Fruit fly (Drosophila melanogaster) whole organism, larva: Measurements from ENCODE around the gene CG45081.

ENCODE experiments used
- noc ChIP-seq: fragments of 200-800 bp; sonication (Bioruptor generic); optimal IDR thresholded peaks from 3 replicates; lab custom pipeline; 2019; ENCODE audit warnings: missing biosample characterization, mild to moderate bottlenecking, missing genetic modification characterization, moderate library complexity

Gene CG45081

DNA sequence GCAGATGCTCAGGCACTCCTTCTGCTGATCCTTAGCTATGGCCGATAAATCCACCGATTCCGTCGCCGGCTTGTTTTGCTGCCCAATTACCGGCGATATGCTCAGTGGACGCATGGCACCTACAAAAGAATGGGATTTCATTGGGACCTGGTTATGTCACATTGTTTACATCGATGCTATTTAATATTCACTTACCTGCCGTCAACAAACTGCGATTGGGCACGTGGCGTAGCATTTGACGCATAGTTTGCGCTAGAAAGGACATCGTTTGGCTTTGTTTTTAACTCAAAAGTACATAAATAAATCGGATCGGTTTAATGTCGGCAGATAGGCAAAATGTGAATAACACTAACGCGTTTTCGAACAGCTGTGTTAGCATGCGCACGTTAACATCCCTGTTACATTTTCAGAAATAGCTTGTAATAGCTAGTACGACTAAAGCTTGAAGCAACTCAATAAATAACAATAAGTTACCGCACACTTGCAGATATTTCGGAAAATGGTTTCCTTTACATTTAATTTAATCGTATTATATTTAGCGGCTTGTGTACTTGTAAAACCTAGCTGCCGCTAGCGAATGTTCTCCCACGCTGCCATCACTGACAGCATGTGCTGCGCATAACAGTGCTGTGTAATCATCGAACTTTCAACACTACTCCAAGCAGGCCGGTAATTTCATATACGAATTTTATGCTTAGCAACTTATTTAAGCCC, 11.0 kb upstream of the CG45081 start, which contains the start of the genes mRpL21 and rept:
Gene mRpL21, minus strand, starts transcription at position 347 of the 714 bp plus-strand sequence.
Gene rept, plus strand, starts transcription at position 626 of the 714 bp plus-strand sequence.
- TF ChIP-seq noc, result peak; percentile 66

DNA sequence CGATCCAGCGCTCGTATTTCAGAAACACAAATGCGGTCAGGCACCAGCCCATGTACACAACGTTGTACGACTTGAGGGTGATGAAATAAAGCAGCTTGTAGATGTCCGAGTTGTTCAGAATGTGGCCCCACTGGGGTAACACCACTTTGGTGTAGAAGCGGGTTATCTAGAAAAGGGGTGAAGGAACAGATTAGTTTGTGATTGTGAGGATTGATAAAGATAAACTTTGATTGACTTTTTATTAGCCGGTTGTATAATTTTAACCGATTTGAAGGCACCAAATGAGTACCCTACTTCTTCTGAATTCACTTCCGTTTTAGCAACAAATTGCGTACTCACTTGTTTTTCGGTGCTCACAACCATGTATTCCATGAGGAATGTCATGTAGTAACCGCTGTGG, 7.7 kb upstream of the CG45081 start:
- TF ChIP-seq noc, result no peak

DNA sequence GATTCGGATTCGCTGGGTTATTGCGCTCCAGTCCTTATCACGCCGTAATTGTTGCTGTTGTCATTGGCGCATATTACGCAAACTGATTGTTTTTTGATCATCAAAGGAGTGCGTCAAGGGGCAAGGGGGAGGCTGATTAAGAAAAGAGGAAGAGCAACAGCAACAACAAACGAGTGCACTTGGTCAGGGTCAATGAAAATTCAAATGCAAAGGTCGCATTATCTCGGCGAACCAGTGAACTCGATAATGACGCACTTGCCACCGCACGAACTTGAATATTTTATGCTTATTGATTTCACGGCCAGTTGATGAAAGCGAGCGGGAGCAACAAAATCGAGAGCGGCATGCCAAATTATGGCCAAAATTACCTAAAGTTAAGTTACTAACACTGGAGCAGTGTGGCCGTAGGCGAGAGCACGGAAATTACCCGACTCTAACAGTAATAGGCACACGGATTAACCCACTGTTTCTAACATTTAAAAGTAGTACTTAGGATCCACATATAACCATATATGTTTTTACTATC, 5.5 kb upstream of the CG45081 start, which contains the start of gene nes:
Gene nes, minus strand, starts transcription at position 402 of the 526 bp plus-strand sequence.
- peak; percentile 59 for TF ChIP-seq noc

DNA sequence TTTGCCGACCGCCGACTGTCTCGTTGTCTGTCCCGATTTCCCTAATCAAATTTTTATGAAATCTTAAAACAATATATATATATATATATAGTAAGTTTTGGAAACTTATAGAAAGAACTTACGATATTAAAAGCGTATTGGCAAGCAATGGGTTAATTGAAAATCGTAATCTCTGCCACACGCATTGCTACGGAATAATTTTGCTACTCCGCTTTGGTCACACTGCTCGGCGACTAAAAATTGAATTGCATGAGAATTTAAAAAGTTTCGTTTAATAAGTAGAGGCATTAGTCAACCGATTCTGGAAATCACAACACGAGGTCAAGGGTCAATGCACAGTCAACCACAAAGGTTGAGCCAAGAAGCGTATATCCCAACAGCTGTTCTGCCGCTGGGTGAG, 4.6 kb upstream of the CG45081 start, which contains the start of gene Bet1:
Gene Bet1, plus strand, starts transcription at position 182 of the 400 bp plus-strand sequence.
- TF ChIP-seq noc, result no peak

DNA sequence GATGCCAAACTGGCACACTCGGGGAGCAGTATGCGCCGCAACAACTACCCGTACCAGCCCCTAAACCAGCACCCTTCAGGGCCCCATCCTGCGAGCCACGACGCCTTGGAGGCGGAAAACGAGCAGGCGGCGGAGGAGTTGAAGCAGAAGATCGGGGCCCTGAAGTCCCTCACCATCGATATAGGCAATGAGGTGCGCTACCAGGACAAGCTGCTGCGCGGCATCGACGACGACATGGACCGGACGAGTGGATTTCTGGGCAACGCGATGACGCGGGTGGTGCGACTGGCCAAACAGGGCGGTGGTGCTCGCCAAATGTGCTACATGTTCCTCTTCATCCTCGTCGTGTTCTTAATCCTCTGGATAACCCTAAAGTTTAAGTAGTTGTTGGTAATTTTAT, 4.1 kb upstream of the CG45081 start:
- TF ChIP-seq noc, result no peak

DNA sequence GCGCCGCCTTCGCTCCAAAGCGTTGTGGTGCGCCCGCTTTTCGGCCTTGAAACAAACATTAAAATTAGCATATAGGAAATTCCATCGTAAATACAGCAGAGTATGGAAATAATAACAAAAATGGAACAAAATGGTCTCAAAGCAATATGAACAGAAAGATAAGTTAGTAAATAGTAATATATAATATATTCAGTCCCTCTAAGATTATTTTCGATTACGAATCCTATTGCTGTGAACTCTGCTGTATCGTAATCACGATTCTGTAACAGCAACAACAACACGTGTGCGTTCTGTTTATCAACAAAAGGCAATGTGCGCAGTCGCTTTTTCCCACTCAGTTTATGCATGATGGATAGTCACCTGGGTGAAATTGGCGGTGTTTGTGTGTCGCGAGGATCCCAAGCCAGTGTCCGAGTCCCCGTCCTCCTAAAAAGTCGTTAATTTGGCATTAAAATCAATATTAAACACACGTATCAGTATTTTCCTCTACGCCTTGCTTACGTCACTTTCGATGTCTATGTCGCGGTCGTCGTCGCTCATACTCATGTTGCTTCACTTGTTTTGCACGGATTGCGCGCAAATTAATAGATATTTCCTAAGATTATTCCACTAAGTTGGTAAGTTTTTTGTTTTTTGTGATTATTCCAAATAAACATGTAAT, 2.3 kb upstream of the CG45081 start, which contains the start of the genes CG42374 and Mettl5:
Gene CG42374, plus strand, starts transcription at position 287 of the 661 bp plus-strand sequence.
Gene Mettl5, plus strand, starts transcription at position 287 of the 661 bp plus-strand sequence.
- TF ChIP-seq noc, result no peak

DNA sequence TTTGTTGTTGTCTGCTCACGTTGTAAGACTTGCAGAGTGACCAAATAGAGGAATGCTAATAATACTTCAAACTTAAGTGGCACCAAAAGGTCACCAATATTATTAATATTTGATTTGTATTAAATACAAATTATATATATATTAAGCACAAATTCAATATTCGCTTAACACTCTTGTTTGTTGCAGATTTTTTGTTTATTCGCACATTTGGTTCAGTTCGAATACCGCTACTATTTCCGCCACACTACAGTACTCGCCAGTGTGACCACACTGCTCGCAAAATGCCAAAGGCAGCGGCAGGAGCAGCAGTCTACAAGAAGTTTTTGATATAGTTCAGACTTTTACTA, 1.7 kb upstream of the CG45081 start, which contains the start of gene Max:
Gene Max, minus strand, starts transcription at position 44 of the 347 bp plus-strand sequence.
- TF ChIP-seq noc, result peak; percentile 63

DNA sequence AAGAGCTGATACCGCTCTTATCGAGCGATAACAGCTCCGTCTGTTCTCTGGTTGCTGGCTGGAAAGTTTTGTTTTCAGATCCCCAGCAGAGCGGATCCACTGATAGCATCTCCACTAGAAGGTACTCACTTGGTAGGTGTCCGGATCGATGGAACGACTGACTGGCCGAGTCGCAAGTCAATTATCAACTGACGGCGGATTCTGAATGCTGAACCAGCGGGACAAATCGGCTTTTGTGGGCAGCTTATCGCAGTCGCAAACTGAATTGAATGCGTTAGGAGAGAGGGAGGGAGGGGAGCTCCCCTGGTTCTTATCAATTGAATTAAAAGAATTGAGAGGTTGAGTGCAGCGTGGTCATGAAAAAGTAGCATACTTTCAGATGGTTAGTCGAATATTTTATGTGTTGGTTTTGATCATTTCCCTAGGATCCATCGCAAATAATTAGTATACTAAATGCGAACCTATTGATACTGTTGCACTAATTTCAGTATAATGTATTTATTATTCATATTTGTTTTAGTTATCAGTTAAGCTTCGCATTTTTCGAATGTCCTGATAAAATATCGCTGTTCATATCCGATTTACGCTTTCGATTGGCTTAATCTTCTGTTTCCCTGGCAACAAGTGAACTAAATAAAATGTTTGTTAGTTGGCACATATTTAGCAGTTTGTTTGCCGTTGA, 3.0 kb downstream of the CG45081 start, which contains the start of the genes Aldh7A1 and CG14085:
Gene Aldh7A1, minus strand, starts transcription at position 194 of the 682 bp plus-strand sequence.
Gene CG14085, plus strand, starts transcription at position 632 of the 682 bp plus-strand sequence.
- TF ChIP-seq noc, result peak; percentile 83

DNA sequence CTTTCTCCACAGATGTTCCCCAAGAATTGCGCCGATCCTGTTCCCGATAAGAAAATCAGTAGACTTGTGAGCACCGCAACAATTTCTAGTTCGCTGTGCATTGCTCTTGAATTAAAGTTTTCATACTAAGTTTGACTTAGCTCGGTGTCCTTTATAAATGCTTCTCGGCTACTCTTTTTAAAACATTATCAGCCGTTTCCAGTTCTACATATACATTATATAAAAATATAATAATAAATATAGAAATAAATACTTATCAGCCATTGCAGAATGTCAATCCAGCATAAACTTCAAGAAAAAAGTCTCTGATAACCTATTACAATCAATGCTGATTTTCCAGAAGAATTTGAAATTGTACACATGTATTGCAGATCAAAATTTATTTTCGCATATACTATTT, 4.7 kb downstream of the CG45081 start, which contains the start of gene CG14088:
Gene CG14088, minus strand, starts transcription at position 101 of the 400 bp plus-strand sequence.
- TF ChIP-seq noc, result no peak

DNA sequence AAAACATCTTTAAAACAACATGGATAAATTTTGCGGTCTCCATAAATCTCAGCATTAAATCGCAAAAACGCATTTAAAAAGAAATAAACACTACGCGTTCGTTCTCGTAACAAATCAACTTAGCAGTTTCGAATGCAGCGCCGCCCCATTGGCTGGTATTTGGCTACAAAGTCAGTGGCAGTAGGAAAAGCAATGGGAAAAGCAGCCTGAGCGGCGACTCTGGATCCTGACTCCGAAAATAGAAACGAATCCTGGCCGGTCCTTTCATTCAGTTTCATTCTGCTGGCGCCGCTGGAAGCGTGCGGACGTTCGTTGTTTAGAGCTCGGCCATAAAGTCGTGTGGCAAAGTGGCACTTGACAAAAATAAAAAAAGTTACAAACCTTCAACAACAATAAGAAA, 9.6 kb downstream of the CG45081 start, which contains the start of gene CG14086:
Gene CG14086, plus strand, starts transcription at position 301 of the 400 bp plus-strand sequence.
- TF ChIP-seq noc, result no peak

DNA sequence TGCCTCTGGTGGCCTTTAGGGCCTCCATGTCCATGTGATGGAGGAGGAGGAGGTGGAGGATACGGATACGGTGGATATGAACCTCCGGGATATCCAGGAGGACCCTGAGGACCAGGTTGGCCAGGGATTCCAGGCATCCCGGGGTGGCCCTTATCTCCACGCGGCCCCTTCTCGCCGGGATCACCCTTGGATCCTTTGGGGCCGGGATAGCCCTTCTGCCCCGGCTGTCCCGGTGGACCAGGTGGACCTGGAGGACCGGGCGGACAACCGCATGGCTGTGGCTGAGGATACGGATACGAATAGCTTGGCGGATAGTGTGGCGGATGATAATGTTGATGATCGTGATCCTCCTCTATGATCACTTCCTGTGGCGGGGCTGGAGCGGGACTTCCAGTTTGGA, 14.4 kb downstream of the CG45081 start:
- TF ChIP-seq noc, result no peak

DNA sequence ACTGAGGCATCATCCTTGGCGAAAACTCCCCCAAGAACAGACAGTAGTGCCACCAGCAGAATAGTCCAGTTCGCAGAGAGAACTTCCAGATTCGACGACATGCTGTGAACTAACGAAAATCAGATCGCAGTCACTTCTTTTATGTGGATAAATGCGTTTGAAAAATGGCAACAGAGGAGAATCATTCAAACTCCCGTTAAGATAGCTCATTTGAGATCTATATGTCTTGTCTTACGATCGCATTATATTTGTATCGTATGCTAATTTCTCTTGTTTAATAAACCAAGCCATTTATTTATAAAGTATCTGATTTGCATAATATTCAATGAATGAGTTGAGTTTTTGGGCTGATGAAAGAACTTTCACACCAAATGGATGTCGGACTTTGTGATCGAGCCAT, 14.8 kb downstream of the CG45081 start, which contains the start of gene CG14089:
Gene CG14089, minus strand, starts transcription at position 101 of the 400 bp plus-strand sequence.
- TF ChIP-seq noc, result no peak

DNA sequence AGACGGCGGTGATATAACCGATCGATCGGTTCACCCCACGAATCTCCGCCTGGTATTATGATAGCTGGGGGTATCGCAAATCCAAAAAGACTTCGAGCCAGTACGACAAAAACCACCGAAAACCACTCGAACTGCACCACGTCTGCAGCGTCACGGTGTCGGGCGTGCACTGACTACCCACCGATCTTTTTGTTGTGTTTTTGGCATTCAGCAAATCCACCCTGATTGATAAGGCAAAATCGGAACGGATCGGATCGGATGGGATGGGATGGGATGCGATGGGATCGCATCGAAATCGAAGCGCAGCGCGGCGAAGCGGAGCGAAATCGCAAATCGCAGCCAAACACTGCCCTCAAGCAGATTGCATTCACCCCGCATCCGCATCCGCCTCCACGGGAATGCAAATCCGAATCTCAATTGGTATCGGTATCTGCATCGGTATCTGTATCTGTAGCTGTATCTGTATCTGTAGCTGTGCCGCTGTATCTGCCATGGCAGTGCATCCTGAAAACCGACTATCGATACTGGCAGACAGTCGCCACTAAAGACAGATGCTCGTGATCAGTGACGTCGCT, 22.6 kb downstream of the CG45081 start:
- TF ChIP-seq noc, result no peak

DNA sequence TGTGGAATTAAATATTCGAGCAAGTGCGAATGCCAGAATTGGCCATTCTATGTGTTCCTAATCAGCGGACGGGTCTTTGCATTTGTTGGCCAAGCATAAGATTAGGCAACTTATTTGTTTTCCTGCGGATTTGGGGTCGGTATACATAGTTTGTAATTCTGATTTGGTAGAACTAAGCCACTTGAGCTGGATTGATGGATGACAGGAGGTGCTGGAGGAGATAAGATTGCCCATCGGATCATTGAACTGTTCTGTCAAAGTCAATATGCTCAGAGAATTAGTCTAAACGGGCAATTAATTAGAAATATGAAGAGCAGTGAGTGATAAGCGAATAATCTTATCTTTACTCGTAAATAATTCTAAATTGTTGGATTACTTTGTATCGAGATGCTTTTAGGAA, 23.6 kb downstream of the CG45081 start:
- TF ChIP-seq noc, result peak; percentile 19

DNA sequence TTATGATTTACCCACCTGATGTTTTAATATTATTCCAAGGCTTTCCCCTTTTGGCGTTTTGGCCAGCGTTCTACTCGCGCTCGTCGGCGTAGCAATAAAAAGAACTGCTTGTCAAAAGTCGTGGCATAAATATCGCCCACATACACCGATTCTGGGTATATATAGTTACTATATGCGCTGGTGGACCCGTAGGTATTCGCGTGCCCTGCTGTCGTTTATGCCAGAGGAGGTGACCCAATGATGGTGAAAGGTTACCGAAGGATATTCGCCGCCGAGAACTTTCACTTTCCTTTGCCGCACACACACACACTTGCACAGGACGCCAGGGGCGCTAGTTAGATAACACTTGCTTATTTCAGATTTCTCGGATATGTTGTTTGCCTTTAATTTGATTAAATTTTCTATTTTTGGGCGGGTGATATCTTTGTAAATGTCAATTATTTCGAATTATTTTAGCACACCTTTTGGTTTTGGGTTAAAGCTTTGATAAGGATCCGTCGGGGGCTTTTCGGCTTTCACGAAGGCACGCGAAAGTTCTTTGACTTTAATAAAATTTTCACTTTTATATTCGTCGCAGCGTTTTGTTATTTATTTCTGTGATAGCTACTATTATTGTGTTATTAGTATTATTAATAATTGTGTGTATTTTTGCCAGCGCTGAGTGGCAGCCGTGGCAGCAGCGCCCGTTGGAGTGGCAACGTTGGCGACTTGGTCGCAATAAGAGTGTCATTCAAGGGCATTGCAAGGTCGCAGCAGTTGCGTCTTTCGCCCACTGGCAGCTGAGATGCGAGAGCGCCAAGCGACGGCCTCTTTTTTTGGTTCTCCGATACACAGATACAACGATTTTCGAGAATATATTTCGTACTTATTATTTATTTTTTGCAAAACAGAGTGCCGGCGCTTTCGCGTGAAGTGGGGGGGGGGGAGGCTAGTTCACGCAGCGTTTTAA, 25.9 kb downstream of the CG45081 start:
- no peak for TF ChIP-seq noc
